Fruit fly (Drosophila melanogaster) whole organism, embryonic: Measurements from ENCODE around the gene CG15404.

ENCODE experiments used
- Ada2b ChIP-seq: fragments of 200-800 bp; sonication (Bioruptor generic); IDR thresholded peaks from 2 replicates; pipeline ENCODE4 v1.3.6; 2022; ENCODE audit warnings: missing biosample characterization, missing genetic modification characterization
- C15 ChIP-seq: fragments of 200-800 bp; sonication (Bioruptor generic); IDR thresholded peaks from 3 replicates; pipeline ENCODE4 v1.3.6; 2022; ENCODE audit warnings: missing biosample characterization, missing genetic modification characterization
- CG11696 ChIP-seq: fragments of 200-800 bp; sonication (Bioruptor generic); IDR thresholded peaks from 2 replicates; pipeline ENCODE4 v1.3.6; 2022; ENCODE audit warnings: missing biosample characterization, missing genetic modification characterization
- CG12155 ChIP-seq: fragments of 200-800 bp; sonication (Bioruptor generic); optimal IDR thresholded peaks from 3 replicates; lab custom pipeline; 2016; ENCODE audit warnings: missing biosample characterization, missing genetic modification characterization
- CG14014 ChIP-seq: fragments of 200-800 bp; sonication (Bioruptor generic); IDR thresholded peaks from 2 replicates; pipeline ENCODE4 v1.3.6; 2022; ENCODE audit warnings: missing biosample characterization, missing genetic modification characterization
- CG18011 ChIP-seq: fragments of 200-800 bp; sonication (Bioruptor generic); optimal IDR thresholded peaks from 2 replicates; lab custom pipeline; 2017; ENCODE audit warnings: missing biosample characterization, missing genetic modification characterization, mild to moderate bottlenecking, moderate library complexity, missing genotype
- CG18599 ChIP-seq: fragments of 200-800 bp; sonication (Bioruptor generic); optimal IDR thresholded peaks from 3 replicates; lab custom pipeline; 2017; ENCODE audit warnings: missing biosample characterization, missing genetic modification characterization, mild to moderate bottlenecking, moderate library complexity, missing genetic modification reagents
- CG2199 ChIP-seq: fragments of 200-800 bp; sonication (Bioruptor generic); IDR thresholded peaks from 3 replicates; pipeline ENCODE4 v1.3.6; 2022; ENCODE audit warnings: missing biosample characterization, missing genetic modification characterization
- CG31224 ChIP-seq: fragments of 200-800 bp; sonication (Bioruptor generic); IDR thresholded peaks from 2 replicates; pipeline ENCODE4 v1.3.6; 2022; ENCODE audit warnings: missing biosample characterization, missing genetic modification characterization
- CG31388 ChIP-seq: fragments of 200-800 bp; sonication (Bioruptor generic); optimal IDR thresholded peaks from 2 replicates; lab custom pipeline; 2016; ENCODE audit warnings: missing biosample characterization, missing genetic modification characterization
- CG3838 ChIP-seq: fragments of 200-800 bp; sonication (Bioruptor generic); optimal IDR thresholded peaks from 3 replicates; lab custom pipeline; 2016; ENCODE audit warnings: missing biosample characterization, missing genetic modification characterization
- CG3995 ChIP-seq: fragments of 200-800 bp; sonication (Bioruptor generic); optimal IDR thresholded peaks from 3 replicates; lab custom pipeline; 2016; ENCODE audit warnings: missing biosample characterization, missing genetic modification characterization
- CG4282 ChIP-seq: fragments of 200-800 bp; sonication (Bioruptor generic); optimal IDR thresholded peaks from 2 replicates; lab custom pipeline; 2016; ENCODE audit warnings: missing biosample characterization, missing genetic modification characterization
- CG5953 ChIP-seq: fragments of 200-800 bp; sonication (Bioruptor generic); IDR thresholded peaks from 2 replicates; pipeline ENCODE4 v1.3.6; 2022; ENCODE audit warnings: missing biosample characterization, missing genetic modification characterization
- CG6689 ChIP-seq: fragments of 200-800 bp; sonication (Bioruptor generic); IDR thresholded peaks from 2 replicates; pipeline ENCODE4 v1.3.6; 2022; ENCODE audit warnings: missing biosample characterization, missing genetic modification characterization
- CG6854 ChIP-seq: fragments of 200-800 bp; sonication (Bioruptor generic); optimal IDR thresholded peaks from 3 replicates; lab custom pipeline; 2017; ENCODE audit warnings: missing biosample characterization, mild to moderate bottlenecking, missing genetic modification characterization
- CG7786 ChIP-seq: fragments of 200-800 bp; sonication (Bioruptor generic); optimal IDR thresholded peaks from 2 replicates; lab custom pipeline; 2016; ENCODE audit warnings: missing biosample characterization, missing genetic modification characterization
- CG9797 ChIP-seq: fragments of 200-800 bp; sonication (Bioruptor generic); optimal IDR thresholded peaks from 3 replicates; lab custom pipeline; 2018; ENCODE audit warnings: missing biosample characterization, mild to moderate bottlenecking, missing genetic modification characterization
- Deaf1 ChIP-seq: fragments of 200-800 bp; optimal IDR thresholded peaks from 3 replicates; lab custom pipeline; 2019; ENCODE audit warnings: missing biosample characterization, mild to moderate bottlenecking, missing genetic modification characterization, moderate library complexity
- Dfd ChIP-seq, 2 experiments: fragments of >200 bp; optimal IDR thresholded peaks; 2 replicates each; lab custom pipeline; 2017; ENCODE audit warnings: missing biosample characterization in 2 of 2, missing genetic modification characterization in 2 of 2
- Doc2 ChIP-seq: fragments of 200-800 bp; sonication (Bioruptor generic); IDR thresholded peaks from 2 replicates; pipeline ENCODE4 v1.3.6; 2022; ENCODE audit warnings: missing biosample characterization, missing genetic modification characterization
- Ets97D ChIP-seq: fragments of 200-800 bp; sonication (Bioruptor generic); optimal IDR thresholded peaks from 3 replicates; lab custom pipeline; 2016; ENCODE audit warnings: missing biosample characterization, missing genetic modification characterization
- Fer1 ChIP-seq: fragments of 200-800 bp; sonication (Bioruptor generic); optimal IDR thresholded peaks from 2 replicates; lab custom pipeline; 2017; ENCODE audit warnings: missing biosample characterization, mild to moderate bottlenecking, missing genetic modification characterization
- Fer3 ChIP-seq: fragments of 200-800 bp; sonication (Bioruptor generic); optimal IDR thresholded peaks from 2 replicates; lab custom pipeline; 2018; ENCODE audit warnings: missing biosample characterization, mild to moderate bottlenecking, missing genetic modification characterization, moderate library complexity
- Gug ChIP-seq: fragments of 200-800 bp; sonication (Bioruptor generic); IDR thresholded peaks from 4 replicates; pipeline ENCODE4 v1.3.6; 2022; ENCODE audit warnings: missing biosample characterization, missing genetic modification characterization
- H2.0 ChIP-seq: fragments of 200-800 bp; sonication (Bioruptor generic); IDR thresholded peaks from 2 replicates; pipeline ENCODE4 v1.3.6; 2022; ENCODE audit warnings: missing biosample characterization, missing genetic modification characterization
- Hsf ChIP-seq: fragments of 200-800 bp; sonication (Bioruptor generic); optimal IDR thresholded peaks from 3 replicates; lab custom pipeline; 2016; ENCODE audit warnings: missing biosample characterization, missing genetic modification characterization
- Lpt ChIP-seq: fragments of >200 bp; optimal IDR thresholded peaks from 2 replicates; lab custom pipeline; 2018; ENCODE audit warnings: missing biosample characterization, missing genetic modification characterization
- MTF-1 ChIP-seq: fragments of 200-800 bp; sonication (Bioruptor generic); optimal IDR thresholded peaks from 2 replicates; lab custom pipeline; 2018; ENCODE audit warnings: missing biosample characterization, mild to moderate bottlenecking, missing genetic modification characterization, borderline replicate concordance
- Max ChIP-seq: fragments of 200-800 bp; sonication (Bioruptor generic); optimal IDR thresholded peaks from 2 replicates; lab custom pipeline; 2016; ENCODE audit warnings: missing biosample characterization, mild to moderate bottlenecking, missing genetic modification characterization
- Mrtf ChIP-seq: fragments of 200-800 bp; sonication (Bioruptor generic); IDR thresholded peaks from 3 replicates; pipeline ENCODE4 v1.3.6; 2022; ENCODE audit warnings: missing biosample characterization, missing genetic modification characterization
- Nf-YA ChIP-seq: fragments of 200-800 bp; sonication (Bioruptor generic); IDR thresholded peaks from 2 replicates; pipeline ENCODE4 v1.3.6; 2022; ENCODE audit warnings: missing biosample characterization, missing genetic modification characterization
- Poxn ChIP-seq: fragments of 200-800 bp; sonication (Bioruptor generic); IDR thresholded peaks from 2 replicates; pipeline ENCODE4 v1.3.6; 2022; ENCODE audit warnings: missing biosample characterization, missing genetic modification characterization
- Ptx1 ChIP-seq: fragments of 200-800 bp; sonication (Bioruptor generic); IDR thresholded peaks from 2 replicates; pipeline ENCODE4 v1.3.6; 2022; ENCODE audit warnings: missing biosample characterization, missing genetic modification characterization
- Stat92E ChIP-seq, 3 experiments: fragments of >200 bp in 2 of 3; fragments of 200-800 bp in 1 of 3; sonication (Bioruptor generic) in 1 of 3; optimal IDR thresholded peaks; 2 replicates each; lab custom pipeline; 2017 to 2019; ENCODE audit warnings: missing biosample characterization in 3 of 3, missing genetic modification characterization in 3 of 3, mild to moderate bottlenecking in 1 of 3, moderate library complexity in 1 of 3
- cas ChIP-seq: fragments of 200-800 bp; sonication (Bioruptor generic); IDR thresholded peaks from 2 replicates; pipeline ENCODE4 v1.3.6; 2022; ENCODE audit warnings: missing biosample characterization, missing genetic modification characterization
- cg ChIP-seq: fragments of 200-800 bp; sonication (Bioruptor generic); optimal IDR thresholded peaks from 3 replicates; lab custom pipeline; 2019; ENCODE audit warnings: missing biosample characterization, mild to moderate bottlenecking, missing genetic modification characterization, moderate library complexity
- chm ChIP-seq: fragments of 200-800 bp; sonication (Bioruptor generic); IDR thresholded peaks from 2 replicates; pipeline ENCODE4 v1.3.6; 2022; ENCODE audit warnings: missing biosample characterization, missing genetic modification characterization
- ci ChIP-seq: fragments of 200-800 bp; sonication (Bioruptor generic); IDR thresholded peaks from 3 replicates; pipeline ENCODE4 v1.3.6; 2022; ENCODE audit warnings: missing biosample characterization, missing genetic modification characterization
- exex ChIP-seq: fragments of 200-800 bp; sonication (Bioruptor generic); optimal IDR thresholded peaks from 4 replicates; lab custom pipeline; 2018; ENCODE audit warnings: missing biosample characterization, mild to moderate bottlenecking, missing genetic modification characterization, moderate library complexity
- fd96Cb ChIP-seq: fragments of 200-800 bp; sonication (Bioruptor generic); optimal IDR thresholded peaks from 2 replicates; lab custom pipeline; 2018; ENCODE audit warnings: missing biosample characterization, mild to moderate bottlenecking, missing genetic modification characterization, moderate library complexity
- gem ChIP-seq: fragments of 200-800 bp; sonication (Bioruptor generic); optimal IDR thresholded peaks from 2 replicates; lab custom pipeline; 2019; ENCODE audit warnings: missing biosample characterization, mild to moderate bottlenecking, missing genetic modification characterization, moderate library complexity
- kay ChIP-seq: fragments of 200-800 bp; sonication (Bioruptor generic); optimal IDR thresholded peaks from 2 replicates; lab custom pipeline; 2016; ENCODE audit warnings: missing biosample characterization, missing genetic modification characterization
- mirr ChIP-seq: fragments of 200-800 bp; sonication (Bioruptor generic); optimal IDR thresholded peaks from 3 replicates; lab custom pipeline; 2018; ENCODE audit warnings: missing biosample characterization, mild to moderate bottlenecking, missing genetic modification characterization
- rib ChIP-seq: fragments of 200-800 bp; sonication (Bioruptor generic); IDR thresholded peaks from 2 replicates; pipeline ENCODE4 v1.3.6; 2022; ENCODE audit warnings: missing biosample characterization, missing genetic modification characterization
- run ChIP-seq: fragments of 200-800 bp; sonication (Bioruptor generic); optimal IDR thresholded peaks from 3 replicates; lab custom pipeline; 2018; ENCODE audit warnings: missing biosample characterization, mild to moderate bottlenecking, missing genetic modification characterization
- sima ChIP-seq: fragments of 200-800 bp; sonication (Bioruptor generic); optimal IDR thresholded peaks from 2 replicates; lab custom pipeline; 2016; ENCODE audit warnings: missing biosample characterization, missing genetic modification characterization
- tin ChIP-seq: fragments of 200-800 bp; sonication (Bioruptor generic); optimal IDR thresholded peaks from 3 replicates; lab custom pipeline; 2016; ENCODE audit warnings: missing biosample characterization, missing genetic modification characterization
- ttk ChIP-seq: fragments of 200-800 bp; sonication (Bioruptor generic); IDR thresholded peaks from 2 replicates; pipeline ENCODE4 v2.1.2; 2022; ENCODE audit warnings: missing biosample characterization, missing genetic modification characterization
- wdn ChIP-seq: fragments of 200-800 bp; sonication (Bioruptor generic); IDR thresholded peaks from 2 replicates; pipeline ENCODE4 v1.3.6; 2022; ENCODE audit warnings: missing biosample characterization, missing genetic modification characterization
- wek ChIP-seq: fragments of 200-800 bp; sonication (Bioruptor generic); optimal IDR thresholded peaks from 3 replicates; lab custom pipeline; 2018; ENCODE audit warnings: missing biosample characterization, mild to moderate bottlenecking, missing genetic modification characterization, moderate library complexity
- zfh1 ChIP-seq: fragments of 200-800 bp; sonication (Bioruptor generic); IDR thresholded peaks from 3 replicates; pipeline ENCODE4 v1.3.6; 2022; ENCODE audit warnings: missing biosample characterization, missing genetic modification characterization

The CG15404 gene

dm6 chr2L:3188875-3189274, 15.1 kb downstream of the CG15404 start (continued):
- TF ChIP-seq CG12155 (GFP tag; lab: Kevin White, UChicago) (no peak), exex (tag; lab: Kevin White, UChicago) (no peak), CG4282 (GFP tag; lab: Kevin White, UChicago) (no peak), CG31224 (GFP tag; lab: Robert Waterston, UW) (no peak), mirr (GFP tag; lab: Kevin White, UChicago) (no peak), CG14014 (no peak; the same call in 1 of the 2 replicates), CG2199 (GFP tag; lab: Robert Waterston, UW) (no peak), Ets97D (GFP tag; lab: Kevin White, UChicago) (no peak), sima (no peak), Nf-YA (GFP tag; lab: Robert Waterston, UW) (no peak), CG11696 (GFP tag; lab: Robert Waterston, UW) (peak; percentile 66; the same call in 1 of the 2 replicates), wek (GFP tag; lab: Kevin White, UChicago) (no peak), H2.0 (peak; percentile 41; the same call in 1 of the 2 replicates), cg (GFP tag; lab: Kevin White, UChicago) (no peak), Dfd (GFP tag; optimal IDR thresholded peaks at IDR 0.05; lab: Kevin White, UChicago) (no peak), zfh1 (GFP tag; lab: Robert Waterston, UW) (no peak), CG3995 (GFP tag; lab: Kevin White, UChicago) (no peak), CG18011 (no peak), kay (no peak), CG18599 (GFP tag; lab: Kevin White, UChicago) (peak; percentile 44), cas (GFP tag; lab: Robert Waterston, UW) (no peak), CG6854 (no peak), Ptx1 (GFP tag; lab: Robert Waterston, UW) (peak; percentile 40; the same call in 1 of the 2 replicates), CG5953 (0 out of 2 replicates have a peak, but pooled peaks have one; percentile 15), ci (0 out of 3 replicates have a peak, but pooled peaks have one; percentile 66), Stat92E (GFP tag; optimal IDR thresholded peaks at IDR 0.05; lab: Kevin White, UChicago) (no peak), CG3838 (no peak), Doc2 (no peak), tin (GFP tag; lab: Kevin White, UChicago) (no peak), fd96Cb (tag; lab: Kevin White, UChicago) (peak; percentile 21), Gug (no peak), Hsf (GFP tag; lab: Kevin White, UChicago) (no peak), chm (GFP tag; lab: Robert Waterston, UW) (no peak), wdn (no peak), CG7786 (no peak), gem (tag; lab: Kevin White, UChicago) (peak; percentile 30), CG6689 (GFP tag; lab: Robert Waterston, UW) (peak; percentile 49; the same call in 1 of the 2 replicates), Deaf1 (tag; lab: Kevin White, UChicago) (no peak), Fer3 (tag; lab: Kevin White, UChicago) (peak; percentile 15), Fer1 (no peak), Max (GFP tag; lab: Kevin White, UChicago) (no peak), Mrtf (GFP tag; lab: Robert Waterston, UW) (no peak), MTF-1 (no peak), CG31388 (GFP tag; lab: Kevin White, UChicago) (no peak), rib (GFP tag; lab: Robert Waterston, UW) (no peak), ttk (GFP tag; lab: Robert Waterston, UW) (peak; percentile 58; the same call in 1 of the 2 replicates), C15 (no peak), Poxn (GFP tag; lab: Robert Waterston, UW) (no peak), run (tag; lab: Kevin White, UChicago) (no peak), Ada2b (GFP tag; lab: Robert Waterston, UW) (0 out of 2 replicates have a peak, but pooled peaks have one; percentile 26), Lpt (GFP tag; lab: Kevin White, UChicago) (no peak), CG9797 (GFP tag; lab: Kevin White, UChicago) (no peak)
